Worm (Caenorhabditis elegans) whole organism, L3 larva: ENCODE data around the gene clec-5.

ENCODE experiments used
- ZK546.5 ChIP-seq: sonication (generic microtip); optimal IDR thresholded peaks from 2 replicates; lab custom pipeline; 2017; ENCODE audit warnings: missing biosample characterization, missing genetic modification characterization
- aly-2 ChIP-seq: fragments of 150-350 bp; optimal IDR thresholded peaks from 2 replicates; lab custom pipeline; 2014; ENCODE audit warnings: missing biosample characterization, missing genetic modification characterization
- ama-1 ChIP-seq: fragments of 150-350 bp; optimal IDR thresholded peaks from 2 replicates; lab custom pipeline; 2018
- egl-5 ChIP-seq: fragments of 150-350 bp; optimal IDR thresholded peaks from 2 replicates; lab custom pipeline; 2017; ENCODE audit warnings: missing biosample characterization, missing genetic modification reagents, missing genetic modification characterization, inconsistent platforms
- elt-2 ChIP-seq: sonication (generic microtip); optimal IDR thresholded peaks from 2 replicates; lab custom pipeline; 2016; ENCODE audit warnings: missing genetic modification reagents, mild to moderate bottlenecking, missing genetic modification characterization, missing compliant biosample characterization
- fkh-2 ChIP-seq: fragments of 150-350 bp; optimal IDR thresholded peaks from 2 replicates; lab custom pipeline; 2014; ENCODE audit warnings: missing biosample characterization, missing genetic modification reagents, missing genetic modification characterization
- lin-15B ChIP-seq: fragments of 150-350 bp; optimal IDR thresholded peaks from 2 replicates; lab custom pipeline; 2014; ENCODE audit warnings: missing biosample characterization, missing genetic modification characterization
- mdl-1 ChIP-seq: fragments of 150-350 bp; optimal IDR thresholded peaks from 2 replicates; lab custom pipeline; 2014; ENCODE audit warnings: missing biosample characterization, missing genetic modification characterization
- nhr-11 ChIP-seq: fragments of 150-350 bp; optimal IDR thresholded peaks from 2 replicates; lab custom pipeline; 2014; ENCODE audit warnings: missing biosample characterization, missing genetic modification characterization
- nhr-237 ChIP-seq: fragments of 150-350 bp; optimal IDR thresholded peaks from 2 replicates; lab custom pipeline; 2014; ENCODE audit warnings: missing biosample characterization, missing genetic modification characterization
- nhr-76 ChIP-seq: fragments of 150-350 bp; sonication (generic microtip); optimal IDR thresholded peaks from 5 replicates; lab custom pipeline; 2014; ENCODE audit warnings: missing biosample characterization, missing genetic modification characterization
- pha-4 ChIP-seq: fragments of 150-350 bp; optimal IDR thresholded peaks from 2 replicates; lab custom pipeline; 2014; ENCODE audit warnings: missing biosample characterization, missing genetic modification reagents, missing genetic modification characterization
- pqm-1 ChIP-seq: fragments of 150-350 bp; optimal IDR thresholded peaks from 2 replicates; lab custom pipeline; 2017; ENCODE audit warnings: missing biosample characterization, missing genetic modification characterization, inconsistent platforms
- unc-62 ChIP-seq: fragments of 150-350 bp; sonication (generic microtip); optimal IDR thresholded peaks from 4 replicates; lab custom pipeline; 2014; ENCODE audit warnings: missing biosample characterization, missing genetic modification reagents, missing genetic modification characterization

DNA sequence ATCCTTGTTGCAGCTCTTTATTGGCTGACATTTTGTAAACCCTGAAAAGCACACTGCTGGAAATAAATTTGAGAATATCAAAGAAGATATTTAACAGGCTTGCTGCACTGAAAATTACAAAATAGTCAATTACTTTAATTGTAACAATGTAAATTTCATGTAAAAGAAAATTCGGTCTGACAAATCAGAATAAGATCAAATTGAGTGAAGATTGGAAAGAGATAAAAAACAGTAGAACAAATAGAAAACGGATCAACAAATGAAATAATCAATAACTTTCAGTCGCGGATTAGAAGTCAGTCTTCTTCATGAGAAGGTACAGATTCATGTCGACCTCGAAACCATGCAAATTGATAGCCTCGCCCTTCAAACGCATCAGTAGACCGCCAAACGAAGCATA is 33.7 kb upstream of the clec-5 start, which contains the start of gene rars-1:
- TF ChIP-seq elt-2 (tag; lab: Kevin White, UChicago) (no peak), ZK546.5 (tag; lab: Kevin White, UChicago) (no peak), unc-62 (GFP tag; lab: Kevin White, UChicago) (no peak), aly-2 (tag; lab: Kevin White, UChicago) (no peak), nhr-11 (tag; lab: Kevin White, UChicago) (no peak), fkh-2 (tag; lab: Kevin White, UChicago) (no peak), mdl-1 (tag; lab: Kevin White, UChicago) (no peak), ama-1 (lab: Kevin White, UChicago) (no peak), nhr-76 (tag; lab: Kevin White, UChicago) (no peak), lin-15B (no peak), egl-5 (tag; lab: Kevin White, UChicago) (no peak), nhr-237 (tag; lab: Kevin White, UChicago) (no peak), pqm-1 (tag; lab: Kevin White, UChicago) (no peak), pha-4 (tag; lab: Kevin White, UChicago) (no peak)
